Worm (Caenorhabditis elegans): Measurements from ENCODE around the gene ivns-1.
A peak's percentile ranks its signal among the peaks of the same experiment; 100 is the strongest.

ivns-1 gene

ce11 chrX:12596868-12597267 is 37.3 kb downstream of the ivns-1 start, which contains the start of gene T24D5.4:
T24D5.4 (plus strand) TSS chrX:12597168.
- TF ChIP-seq dox-1 (GFP tag; IDR thresholded peaks at IDR 0.05) = no peak
- TF ChIP-seq F23B12.7 (tag; optimal IDR thresholded peaks at IDR 0.05; ENCODE audit: insufficient read depth) = no peak
- TF ChIP-seq K11D2.4 (GFP tag; IDR thresholded peaks at IDR 0.05) = no peak
- no peak for TF ChIP-seq bed-1 (GFP tag; IDR thresholded peaks at IDR 0.05)
- no peak for TF ChIP-seq lag-1 (GFP tag; IDR thresholded peaks at IDR 0.05)
- no peak for TF ChIP-seq mes-4 (tag; optimal IDR thresholded peaks at IDR 0.05)
- no peak for TF ChIP-seq chd-7 (tag; optimal IDR thresholded peaks at IDR 0.05)
- TF ChIP-seq let-526 (GFP tag; IDR thresholded peaks at IDR 0.05) = no peak
- no peak for TF ChIP-seq snpc-1.1 (tag; optimal IDR thresholded peaks at IDR 0.05; ENCODE audit: insufficient read depth)
- no peak for TF ChIP-seq athp-1 (tag; optimal IDR thresholded peaks at IDR 0.05)
- no peak for TF ChIP-seq ztf-18 (tag; optimal IDR thresholded peaks at IDR 0.05)
- TF ChIP-seq Y79H2A.3 (GFP tag; conservative IDR thresholded peaks at IDR 0.05) = no peak

- TF ChIP-seq lin-26 (GFP tag; IDR thresholded peaks at IDR 0.05) (no peak), madf-6 (GFP tag; IDR thresholded peaks at IDR 0.05) (no peak), snpc-4 (GFP tag; optimal IDR thresholded peaks at IDR 0.05) (no peak), snpc-4 (tag; optimal IDR thresholded peaks at IDR 0.05) (no peak), nhr-80 (tag; optimal IDR thresholded peaks at IDR 0.05) (peak; percentile 74), pha-4 (tag; optimal IDR thresholded peaks at IDR 0.05) (no peak), xnd-1 (tag; optimal IDR thresholded peaks at IDR 0.05) (no peak)
Measured at ce11 chrX:12595954-12596353, 38.2 kb downstream of the ivns-1 start.

- TF ChIP-seq attf-3 (GFP tag; conservative IDR thresholded peaks at IDR 0.05) (no peak), zfh-2 (GFP tag; conservative IDR thresholded peaks at IDR 0.05) (no peak), Y56A3A.18 (GFP tag; IDR thresholded peaks at IDR 0.05) (no peak), ceh-40 (GFP tag; IDR thresholded peaks at IDR 0.05) (no peak), madf-3 (GFP tag; IDR thresholded peaks at IDR 0.05) (no peak), tlf-1 (GFP tag; optimal IDR thresholded peaks at IDR 0.05) (no peak), nfya-2 (GFP tag; IDR thresholded peaks at IDR 0.05) (no peak), lag-1 (GFP tag; IDR thresholded peaks at IDR 0.05) (no peak), nhr-27 (tag; optimal IDR thresholded peaks at IDR 0.05) (no peak), bed-1 (GFP tag; IDR thresholded peaks at IDR 0.05) (no peak), fkh-3 (tag; optimal IDR thresholded peaks at IDR 0.05) (no peak), F33H1.4 (GFP tag; IDR thresholded peaks at IDR 0.05) (no peak), C06A6.2 (GFP tag; conservative IDR thresholded peaks at IDR 0.05) (no peak), atf-7 (tag; optimal IDR thresholded peaks at IDR 0.05) (no peak), lin-26 (GFP tag; IDR thresholded peaks at IDR 0.05) (no peak), ztf-26 (tag; optimal IDR thresholded peaks at IDR 0.05) (no peak), hlh-26 (GFP tag; conservative IDR thresholded peaks at IDR 0.05) (no peak), T07F8.4 (tag; optimal IDR thresholded peaks at IDR 0.05) (no peak)
Measured at ce11 chrX:12595217-12595616, 38.9 kb downstream of the ivns-1 start.

ce11 chrX:12589503-12589902 is 44.7 kb downstream of the ivns-1 start:
- no peak for TF ChIP-seq cebp-2 (GFP tag; IDR thresholded peaks at IDR 0.05)
- no peak for TF ChIP-seq lsl-1 (GFP tag; optimal IDR thresholded peaks at IDR 0.05)
- TF ChIP-seq F55B11.4 (tag; optimal IDR thresholded peaks at IDR 0.05; ENCODE audit: borderline replicate concordance, insufficient read depth) = no peak
- TF ChIP-seq snpc-3.4 (tag; optimal IDR thresholded peaks at IDR 0.05) = no peak
- no peak for TF ChIP-seq nfya-1 (tag; optimal IDR thresholded peaks at IDR 0.05; ENCODE audit: borderline replicate concordance, insufficient read depth)
